Worm (Caenorhabditis elegans) whole organism, midembryonic: Measurements from ENCODE around the gene spig-9.
A peak's percentile ranks its signal among the peaks of the same experiment; 100 is the strongest.

Source experiments
- T22C8.4 ChIP-seq: fragments of 200-800 bp; sonication (Bioruptor generic); IDR thresholded peaks from 2 replicates; pipeline ENCODE4 v1.3.6; 2022; ENCODE audit warnings: missing genetic modification characterization, missing compliant biosample characterization
- cog-1 ChIP-seq: sonication (generic microtip); optimal IDR thresholded peaks from 2 replicates; lab custom pipeline; 2016; ENCODE audit warnings: missing genetic modification characterization, missing compliant biosample characterization
- flt-1 ChIP-seq: fragments of 200-800 bp; sonication (Bioruptor generic); IDR thresholded peaks from 2 replicates; pipeline ENCODE4 v1.3.6; 2022; ENCODE audit warnings: missing genetic modification characterization, missing compliant biosample characterization
- klf-2 ChIP-seq: fragments of 200-800 bp; sonication (Bioruptor generic); conservative IDR thresholded peaks from 2 replicates; pipeline ENCODE4 v1.3.6; 2022; ENCODE audit warnings: missing genetic modification reagents, missing genetic modification characterization, missing compliant biosample characterization
- med-1 ChIP-seq: sonication (generic microtip); optimal IDR thresholded peaks from 2 replicates; lab custom pipeline; 2017; ENCODE audit warnings: missing genetic modification characterization, mild to moderate bottlenecking, missing compliant biosample characterization, antibody characterized with exemption, missing genetic modification reagents; ENCODE audit not compliant: insufficient read depth
- ref-1 ChIP-seq: fragments of 200-800 bp; sonication (Bioruptor generic); conservative IDR thresholded peaks from 2 replicates; pipeline ENCODE4 v1.3.6; 2022; ENCODE audit warnings: missing genetic modification reagents, missing genetic modification characterization, missing compliant biosample characterization
- tab-1 ChIP-seq: fragments of 200-800 bp; sonication (Bioruptor generic); IDR thresholded peaks from 2 replicates; pipeline ENCODE4 v1.3.6; 2022; ENCODE audit warnings: missing genetic modification characterization, missing compliant biosample characterization
- ztf-23 ChIP-seq: fragments of 200-800 bp; sonication (Bioruptor generic); IDR thresholded peaks from 2 replicates; pipeline ENCODE4 v1.3.6; 2022; ENCODE audit warnings: missing genetic modification reagents, missing genetic modification characterization, missing compliant biosample characterization
- ztf-29 ChIP-seq: fragments of 200-800 bp; sonication (Bioruptor generic); IDR thresholded peaks from 2 replicates; pipeline ENCODE4 v1.3.6; 2022; ENCODE audit warnings: missing genetic modification reagents, missing genetic modification characterization, missing compliant biosample characterization

The spig-9 gene

DNA sequence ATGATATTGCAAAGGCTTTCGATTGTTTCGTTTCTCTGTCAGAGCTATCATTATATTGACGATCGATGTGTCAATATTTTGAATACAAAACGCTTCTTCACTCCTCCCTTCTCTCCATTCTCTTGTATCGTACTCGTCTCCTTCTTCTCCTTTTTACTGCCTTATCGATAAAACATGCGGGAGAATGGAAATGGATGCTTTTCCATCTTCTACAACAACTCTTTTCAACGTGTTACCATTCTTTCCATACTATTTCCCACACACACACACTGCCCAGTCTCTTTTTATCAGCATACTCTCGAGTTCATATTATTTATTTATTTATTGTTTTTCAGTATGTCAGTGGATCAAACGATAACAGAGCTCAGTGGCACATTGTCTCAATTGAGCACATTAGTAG, 33.0 kb downstream of the spig-9 start, which contains the start of gene C50B8.6:
C50B8.6 (plus strand) TSS at position 336 of the 400 bp plus-strand sequence.
- TF ChIP-seq ztf-29 (GFP tag; lab: Robert Waterston, UW) (no peak), flt-1 (GFP tag; lab: Robert Waterston, UW) (no peak), T22C8.4 (GFP tag; lab: Robert Waterston, UW) (no peak), med-1 (GFP tag; lab: Kevin White, UChicago) (no peak), tab-1 (GFP tag; lab: Robert Waterston, UW) (no peak), ref-1 (no peak), ztf-23 (no peak), cog-1 (tag; lab: Kevin White, UChicago) (no peak), klf-2 (GFP tag; lab: Robert Waterston, UW) (no peak)

- no peak for TF ChIP-seq T22C8.4 (GFP tag; lab: Robert Waterston, UW)
- no peak for TF ChIP-seq ref-1
- no peak for TF ChIP-seq flt-1 (GFP tag; lab: Robert Waterston, UW)
- TF ChIP-seq ztf-23 = no peak
Measured at ce11 chrV:13577463-13577862, 34.2 kb downstream of the spig-9 start.

DNA sequence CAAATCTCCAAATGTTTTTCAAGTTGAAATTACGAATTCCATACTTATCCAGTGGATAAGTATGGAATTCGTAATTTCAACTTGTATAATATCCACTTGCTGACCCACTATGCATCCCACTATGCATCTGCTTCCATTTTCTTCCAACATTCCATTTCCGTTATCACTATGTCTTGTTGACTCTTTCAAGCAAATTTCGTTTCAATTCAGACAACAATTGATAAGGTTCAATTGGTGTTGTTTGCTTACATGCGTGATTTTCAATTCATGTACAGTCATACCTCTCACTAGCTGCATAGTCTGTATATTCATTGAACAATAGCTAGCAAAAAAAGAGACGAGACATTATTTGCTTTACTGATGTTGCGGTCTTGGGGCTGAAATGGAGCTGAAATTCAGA, 34.9 kb downstream of the spig-9 start:
- no peak for TF ChIP-seq klf-2 (GFP tag; lab: Robert Waterston, UW)
- TF ChIP-seq med-1 (GFP tag; lab: Kevin White, UChicago) = no peak
- no peak for TF ChIP-seq flt-1 (GFP tag; lab: Robert Waterston, UW)
- TF ChIP-seq T22C8.4 (GFP tag; lab: Robert Waterston, UW) = no peak
- TF ChIP-seq ztf-23 = no peak

DNA sequence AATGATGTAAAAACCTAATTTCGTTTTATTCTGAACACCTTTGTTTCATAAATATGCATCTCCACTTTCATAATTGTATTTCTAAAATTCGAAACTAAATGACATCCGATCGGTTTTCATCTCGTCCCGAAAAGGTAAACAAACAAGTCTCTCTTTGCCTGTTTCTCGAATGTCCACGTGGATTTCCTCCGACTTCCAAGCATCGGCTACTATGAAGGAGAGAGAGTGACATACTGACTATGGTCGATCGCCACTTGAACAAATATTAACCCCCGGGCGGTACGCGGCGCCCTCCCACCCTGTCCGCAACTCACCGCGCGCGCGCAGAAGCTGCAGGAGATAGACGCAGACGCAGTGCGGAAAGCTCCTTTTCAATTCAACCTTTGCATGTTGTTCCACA, 35.8 kb downstream of the spig-9 start:
- TF ChIP-seq ztf-29 (GFP tag; lab: Robert Waterston, UW) (no peak), T22C8.4 (GFP tag; lab: Robert Waterston, UW) (no peak), tab-1 (GFP tag; lab: Robert Waterston, UW) (no peak), ref-1 (no peak), ztf-23 (peak; percentile 43; the same call in 1 of the 2 replicates)

- TF ChIP-seq tab-1 (GFP tag; lab: Robert Waterston, UW) = no peak
- no peak for TF ChIP-seq cog-1 (tag; lab: Kevin White, UChicago)
Measured at ce11 chrV:13571714-13572258, 39.9 kb downstream of the spig-9 start, which contains the start of gene C50B8.4. Gene C50B8.4, plus strand, starts transcription at chrV:13572012.

ce11 chrV:13568533-13568932, 43.1 kb downstream of the spig-9 start, which contains the start of the genes nuaf-1 and bir-2:
Gene nuaf-1, minus strand, starts transcription at chrV:13568630.
Gene bir-2, plus strand, starts transcription at chrV:13568850.
- TF ChIP-seq flt-1 (GFP tag; lab: Robert Waterston, UW) = no peak
- TF ChIP-seq ref-1 = no peak
- TF ChIP-seq cog-1 (tag; lab: Kevin White, UChicago) = no peak
- TF ChIP-seq ztf-29 (GFP tag; lab: Robert Waterston, UW) = no peak
- no peak for TF ChIP-seq med-1 (GFP tag; lab: Kevin White, UChicago)
- TF ChIP-seq tab-1 (GFP tag; lab: Robert Waterston, UW) = no peak
- no peak for TF ChIP-seq ztf-23
- no peak for TF ChIP-seq T22C8.4 (GFP tag; lab: Robert Waterston, UW)
- TF ChIP-seq klf-2 (GFP tag; lab: Robert Waterston, UW) = no peak

ce11 chrV:13566967-13567366, 44.7 kb downstream of the spig-9 start:
- TF ChIP-seq klf-2 (GFP tag; lab: Robert Waterston, UW) = no peak
- TF ChIP-seq tab-1 (GFP tag; lab: Robert Waterston, UW) = no peak
- no peak for TF ChIP-seq ztf-23
- no peak for TF ChIP-seq ztf-29 (GFP tag; lab: Robert Waterston, UW)
- TF ChIP-seq med-1 (GFP tag; lab: Kevin White, UChicago) = no peak
- TF ChIP-seq flt-1 (GFP tag; lab: Robert Waterston, UW) = no peak
- no peak for TF ChIP-seq cog-1 (tag; lab: Kevin White, UChicago)
- TF ChIP-seq ref-1 = no peak

- no peak for TF ChIP-seq ztf-23
- TF ChIP-seq ztf-29 (GFP tag; lab: Robert Waterston, UW) = no peak
Measured at ce11 chrV:13565781-13566180, 45.9 kb downstream of the spig-9 start, which contains the start of gene slrp-1. Gene slrp-1, plus strand, starts transcription at chrV:13565863.

DNA sequence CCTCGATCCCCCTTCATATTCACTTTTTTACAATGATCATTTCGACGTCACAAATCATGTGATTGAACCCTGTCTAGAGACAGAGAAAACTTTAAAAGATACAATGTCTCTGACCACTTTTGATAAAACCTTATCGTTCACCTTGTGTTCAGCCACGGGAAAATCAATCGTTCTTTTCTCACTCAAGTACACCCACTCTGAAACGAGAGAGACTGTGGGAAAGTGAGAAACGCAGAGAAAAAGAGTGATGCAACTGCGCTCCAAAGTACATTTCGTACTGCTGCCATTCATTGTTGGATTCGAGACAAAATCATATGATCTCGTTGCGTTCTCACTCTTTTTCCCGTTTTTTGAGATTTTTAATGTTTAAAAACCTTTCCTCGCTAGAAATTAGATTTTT, 46.5 kb downstream of the spig-9 start:
- TF ChIP-seq klf-2 (GFP tag; lab: Robert Waterston, UW) (no peak), med-1 (GFP tag; lab: Kevin White, UChicago) (no peak), T22C8.4 (GFP tag; lab: Robert Waterston, UW) (0 out of 2 replicates have a peak, but pooled peaks have one; percentile 9), ztf-23 (no peak), cog-1 (tag; lab: Kevin White, UChicago) (no peak), ztf-29 (GFP tag; lab: Robert Waterston, UW) (no peak), ref-1 (no peak)

DNA sequence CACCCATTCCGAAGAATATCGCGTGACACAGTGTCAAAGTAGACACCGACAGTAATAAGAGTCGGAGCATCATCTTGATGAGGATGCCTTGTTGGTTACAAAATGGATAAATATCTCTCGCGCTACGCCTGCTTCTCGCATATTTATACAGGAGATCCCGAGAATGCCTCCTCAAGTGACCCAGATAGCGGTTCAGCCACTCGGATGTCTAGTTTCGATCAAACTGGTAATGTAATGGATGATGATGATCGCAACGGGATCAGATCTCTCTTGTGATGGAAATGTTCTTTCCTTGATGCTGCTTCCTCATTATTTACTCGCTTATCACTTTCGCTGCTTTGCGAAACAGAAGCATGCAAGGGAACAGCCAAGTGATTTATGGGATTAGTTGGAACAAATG, 47.8 kb downstream of the spig-9 start, which contains the start of gene grl-17:
grl-17 (minus strand) TSS at position 101 of the 400 bp plus-strand sequence.
- TF ChIP-seq cog-1 (tag; lab: Kevin White, UChicago) (no peak), med-1 (GFP tag; lab: Kevin White, UChicago) (no peak), T22C8.4 (GFP tag; lab: Robert Waterston, UW) (no peak), flt-1 (GFP tag; lab: Robert Waterston, UW) (no peak), ref-1 (no peak), klf-2 (GFP tag; lab: Robert Waterston, UW) (no peak), tab-1 (GFP tag; lab: Robert Waterston, UW) (no peak), ztf-29 (GFP tag; lab: Robert Waterston, UW) (no peak), ztf-23 (no peak)
